Fruit fly (Drosophila melanogaster) whole organism, embryonic: Measurements from ENCODE around the gene CG4709.

ENCODE experiments used
- ATbp ChIP-seq: fragments of 200-800 bp; sonication (Bioruptor generic); optimal IDR thresholded peaks from 2 replicates; lab custom pipeline; 2017; ENCODE audit warnings: missing biosample characterization, mild to moderate bottlenecking, missing genetic modification characterization, missing genetic modification reagents
- Ada2b ChIP-seq: fragments of 200-800 bp; sonication (Bioruptor generic); IDR thresholded peaks from 2 replicates; pipeline ENCODE4 v1.3.6; 2022; ENCODE audit warnings: missing biosample characterization, missing genetic modification characterization
- CG10267 ChIP-seq: fragments of 200-800 bp; sonication (Bioruptor generic); optimal IDR thresholded peaks from 2 replicates; lab custom pipeline; 2018; ENCODE audit warnings: missing biosample characterization, mild to moderate bottlenecking, missing genetic modification characterization, moderate library complexity
- CG10321 ChIP-seq: fragments of 200-800 bp; sonication (Bioruptor generic); IDR thresholded peaks from 2 replicates; pipeline ENCODE4 v1.3.6; 2022; ENCODE audit warnings: missing biosample characterization, missing genetic modification characterization
- CG12236 ChIP-seq: fragments of 200-800 bp; sonication (Bioruptor generic); optimal IDR thresholded peaks from 2 replicates; lab custom pipeline; 2016; ENCODE audit warnings: missing biosample characterization, missing genetic modification characterization
- CG12391 ChIP-seq: fragments of 200-800 bp; sonication (Bioruptor generic); optimal IDR thresholded peaks from 3 replicates; lab custom pipeline; 2018; ENCODE audit warnings: missing biosample characterization, mild to moderate bottlenecking, missing genetic modification characterization, moderate library complexity
- CG12659 ChIP-seq: fragments of 200-800 bp; sonication (Bioruptor generic); optimal IDR thresholded peaks from 3 replicates; lab custom pipeline; 2017; ENCODE audit warnings: mild to moderate bottlenecking, missing biosample characterization, missing genetic modification reagents, missing genetic modification characterization
- CG14014 ChIP-seq: fragments of 200-800 bp; sonication (Bioruptor generic); IDR thresholded peaks from 2 replicates; pipeline ENCODE4 v1.3.6; 2022; ENCODE audit warnings: missing biosample characterization, missing genetic modification characterization
- CG14441 ChIP-seq: fragments of 200-800 bp; sonication (Bioruptor generic); IDR thresholded peaks from 2 replicates; pipeline ENCODE4 v1.3.6; 2022; ENCODE audit warnings: missing biosample characterization, missing genetic modification characterization
- CG15011 ChIP-seq: fragments of 200-800 bp; sonication (Bioruptor generic); optimal IDR thresholded peaks from 3 replicates; lab custom pipeline; 2018; ENCODE audit warnings: missing biosample characterization, mild to moderate bottlenecking, missing genetic modification characterization
- CG15479 ChIP-seq: fragments of 200-800 bp; sonication (Bioruptor generic); optimal IDR thresholded peaks from 3 replicates; lab custom pipeline; 2019; ENCODE audit warnings: missing biosample characterization, mild to moderate bottlenecking, missing genetic modification characterization, moderate library complexity
- CG18476 ChIP-seq: fragments of 200-800 bp; sonication (Bioruptor generic); optimal IDR thresholded peaks from 2 replicates; lab custom pipeline; 2016; ENCODE audit warnings: missing biosample characterization, mild to moderate bottlenecking, missing genetic modification characterization
- CG31224 ChIP-seq: fragments of 200-800 bp; sonication (Bioruptor generic); IDR thresholded peaks from 2 replicates; pipeline ENCODE4 v1.3.6; 2022; ENCODE audit warnings: missing biosample characterization, missing genetic modification characterization
- CG32772 ChIP-seq: fragments of 200-800 bp; sonication (Bioruptor generic); IDR thresholded peaks from 2 replicates; pipeline ENCODE4 v1.3.6; 2022; ENCODE audit warnings: missing biosample characterization, missing genetic modification characterization
- CG6254 ChIP-seq: fragments of 200-800 bp; sonication (Bioruptor generic); optimal IDR thresholded peaks from 3 replicates; lab custom pipeline; 2017; ENCODE audit warnings: mild to moderate bottlenecking, missing biosample characterization, missing genetic modification reagents, missing genetic modification characterization
- CG6813 ChIP-seq: fragments of 200-800 bp; sonication (Bioruptor generic); optimal IDR thresholded peaks from 2 replicates; lab custom pipeline; 2017; ENCODE audit warnings: missing biosample characterization, missing genetic modification characterization, mild to moderate bottlenecking, moderate library complexity, missing genetic modification reagents
- CG6854 ChIP-seq: fragments of 200-800 bp; sonication (Bioruptor generic); optimal IDR thresholded peaks from 3 replicates; lab custom pipeline; 2017; ENCODE audit warnings: missing biosample characterization, mild to moderate bottlenecking, missing genetic modification characterization
- CG7745 ChIP-seq: fragments of 200-800 bp; sonication (Bioruptor generic); optimal IDR thresholded peaks from 2 replicates; lab custom pipeline; 2018; ENCODE audit warnings: missing biosample characterization, mild to moderate bottlenecking, missing genetic modification characterization, moderate library complexity
- Hmr ChIP-seq: fragments of 200-800 bp; sonication (Bioruptor generic); optimal IDR thresholded peaks from 3 replicates; lab custom pipeline; 2017; ENCODE audit warnings: mild to moderate bottlenecking, missing biosample characterization, missing genetic modification reagents, missing genetic modification characterization
- Jarid2 ChIP-seq: fragments of 200-800 bp; sonication (Bioruptor generic); optimal IDR thresholded peaks from 3 replicates; lab custom pipeline; 2017; ENCODE audit warnings: mild to moderate bottlenecking, missing biosample characterization, missing genetic modification reagents, missing genetic modification characterization
- MTF-1 ChIP-seq: fragments of 200-800 bp; sonication (Bioruptor generic); optimal IDR thresholded peaks from 2 replicates; lab custom pipeline; 2018; ENCODE audit warnings: missing biosample characterization, mild to moderate bottlenecking, missing genetic modification characterization, borderline replicate concordance
- Meics ChIP-seq: fragments of 200-800 bp; sonication (Bioruptor generic); optimal IDR thresholded peaks from 2 replicates; lab custom pipeline; 2017; ENCODE audit warnings: missing biosample characterization, mild to moderate bottlenecking, missing genetic modification characterization
- Mrtf ChIP-seq: fragments of 200-800 bp; sonication (Bioruptor generic); IDR thresholded peaks from 3 replicates; pipeline ENCODE4 v1.3.6; 2022; ENCODE audit warnings: missing biosample characterization, missing genetic modification characterization
- NFAT ChIP-seq: fragments of 200-800 bp; sonication (Bioruptor generic); IDR thresholded peaks from 2 replicates; pipeline ENCODE4 v1.3.6; 2022; ENCODE audit warnings: missing biosample characterization, missing genetic modification characterization
- Oli ChIP-seq: fragments of 200-800 bp; sonication (Bioruptor generic); optimal IDR thresholded peaks from 2 replicates; lab custom pipeline; 2018; ENCODE audit warnings: missing biosample characterization, mild to moderate bottlenecking, missing genetic modification characterization, moderate library complexity
- Scr ChIP-seq: fragments of 200-800 bp; sonication (Bioruptor generic); IDR thresholded peaks from 2 replicates; pipeline ENCODE4 v1.3.6; 2022; ENCODE audit warnings: missing biosample characterization, missing genetic modification characterization; ENCODE audit not compliant: partially characterized antibody
- cato ChIP-seq: fragments of 200-800 bp; sonication (Bioruptor generic); optimal IDR thresholded peaks from 2 replicates; lab custom pipeline; 2016; ENCODE audit warnings: missing biosample characterization, missing genetic modification characterization, borderline replicate concordance
- caup ChIP-seq: fragments of 200-800 bp; sonication (Bioruptor generic); optimal IDR thresholded peaks from 3 replicates; lab custom pipeline; 2017; ENCODE audit warnings: missing biosample characterization, mild to moderate bottlenecking, missing genetic modification characterization, moderate library complexity; ENCODE audit not compliant: severe bottlenecking
- chn ChIP-seq: fragments of 200-800 bp; sonication (Bioruptor generic); optimal IDR thresholded peaks from 2 replicates; lab custom pipeline; 2016; ENCODE audit warnings: missing biosample characterization, missing genetic modification characterization
- dmrt11E ChIP-seq: fragments of 200-800 bp; sonication (Bioruptor generic); optimal IDR thresholded peaks from 3 replicates; lab custom pipeline; 2018; ENCODE audit warnings: missing biosample characterization, mild to moderate bottlenecking, missing genetic modification characterization, moderate library complexity
- dysf ChIP-seq: fragments of 200-800 bp; sonication (Bioruptor generic); IDR thresholded peaks from 3 replicates; pipeline ENCODE4 v1.3.6; 2022; ENCODE audit warnings: missing biosample characterization, missing genetic modification characterization
- ems ChIP-seq: fragments of 200-800 bp; sonication (Bioruptor generic); optimal IDR thresholded peaks from 3 replicates; lab custom pipeline; 2016; ENCODE audit warnings: missing biosample characterization, missing genetic modification characterization
- fd3F ChIP-seq: fragments of 200-800 bp; sonication (Bioruptor generic); optimal IDR thresholded peaks from 2 replicates; lab custom pipeline; 2018; ENCODE audit warnings: missing biosample characterization, mild to moderate bottlenecking, missing genetic modification characterization, moderate library complexity
- ftz-f1 ChIP-seq: fragments of 200-800 bp; sonication (Bioruptor generic); optimal IDR thresholded peaks from 2 replicates; lab custom pipeline; 2016; ENCODE audit warnings: missing biosample characterization, missing genetic modification characterization
- ham ChIP-seq: fragments of 200-800 bp; sonication (Bioruptor generic); IDR thresholded peaks from 2 replicates; pipeline ENCODE4 v1.3.6; 2022; ENCODE audit warnings: missing biosample characterization, missing genetic modification characterization
- hkb ChIP-seq, 2 experiments: fragments of 200-800 bp in 1 of 2; fragments of >200 bp in 1 of 2; sonication (Bioruptor generic) in 1 of 2; IDR thresholded peaks in 1 of 2; optimal IDR thresholded peaks in 1 of 2; 2 replicates each; pipeline versions ENCODE4 v1.3.6 to Lab custom; 2017 to 2022; ENCODE audit warnings: missing biosample characterization in 1 of 2, missing genetic modification characterization in 1 of 2
- kay ChIP-seq: fragments of 200-800 bp; sonication (Bioruptor generic); optimal IDR thresholded peaks from 2 replicates; lab custom pipeline; 2016; ENCODE audit warnings: missing biosample characterization, missing genetic modification characterization
- ken ChIP-seq: fragments of 200-800 bp; sonication (Bioruptor generic); IDR thresholded peaks from 3 replicates; pipeline ENCODE4 v1.3.6; 2022; ENCODE audit warnings: missing biosample characterization, missing genetic modification characterization
- lbe ChIP-seq: fragments of 200-800 bp; sonication (Bioruptor generic); optimal IDR thresholded peaks from 2 replicates; lab custom pipeline; 2016; ENCODE audit warnings: missing biosample characterization, mild to moderate bottlenecking, missing genetic modification characterization
- lola ChIP-seq, 3 experiments: fragments of >200 bp in 2 of 3; fragments of 200-800 bp in 1 of 3; sonication (Bioruptor generic) in 1 of 3; optimal IDR thresholded peaks; 2 replicates each; lab custom pipeline; 2017 to 2019; ENCODE audit warnings: missing biosample characterization in 3 of 3, missing genetic modification characterization in 3 of 3, mild to moderate bottlenecking in 1 of 3, moderate library complexity in 1 of 3
- mam ChIP-seq: fragments of 200-800 bp; sonication (Bioruptor generic); optimal IDR thresholded peaks from 3 replicates; lab custom pipeline; 2016; ENCODE audit warnings: missing biosample characterization, missing genetic modification characterization
- nmo ChIP-seq: fragments of 200-800 bp; sonication (Bioruptor generic); optimal IDR thresholded peaks from 2 replicates; lab custom pipeline; 2018; ENCODE audit warnings: missing biosample characterization, mild to moderate bottlenecking, missing genetic modification characterization, moderate library complexity
- so ChIP-seq: fragments of 200-800 bp; sonication (Bioruptor generic); IDR thresholded peaks from 3 replicates; pipeline ENCODE4 v1.3.6; 2022; ENCODE audit warnings: missing biosample characterization, missing genetic modification characterization
- tgo ChIP-seq: fragments of 200-800 bp; sonication (Bioruptor generic); IDR thresholded peaks from 3 replicates; pipeline ENCODE4 v1.3.6; 2022; ENCODE audit warnings: missing biosample characterization, missing genetic modification characterization
- unpg ChIP-seq: fragments of 200-800 bp; sonication (Bioruptor generic); optimal IDR thresholded peaks from 3 replicates; lab custom pipeline; 2018; ENCODE audit warnings: missing biosample characterization, mild to moderate bottlenecking, missing genetic modification characterization, moderate library complexity
- wor ChIP-seq: fragments of 200-800 bp; sonication (Bioruptor generic); IDR thresholded peaks from 2 replicates; pipeline ENCODE4 v1.3.6; 2022; ENCODE audit warnings: missing biosample characterization, missing genetic modification characterization
- zen ChIP-seq: fragments of 200-800 bp; sonication (Bioruptor generic); optimal IDR thresholded peaks from 3 replicates; lab custom pipeline; 2018; ENCODE audit warnings: missing biosample characterization, mild to moderate bottlenecking, missing genetic modification characterization, moderate library complexity
- zfh2 ChIP-seq: fragments of 200-800 bp; sonication (Bioruptor generic); optimal IDR thresholded peaks from 2 replicates; lab custom pipeline; 2016; ENCODE audit warnings: missing biosample characterization, missing genetic modification characterization

Gene CG4709

DNA sequence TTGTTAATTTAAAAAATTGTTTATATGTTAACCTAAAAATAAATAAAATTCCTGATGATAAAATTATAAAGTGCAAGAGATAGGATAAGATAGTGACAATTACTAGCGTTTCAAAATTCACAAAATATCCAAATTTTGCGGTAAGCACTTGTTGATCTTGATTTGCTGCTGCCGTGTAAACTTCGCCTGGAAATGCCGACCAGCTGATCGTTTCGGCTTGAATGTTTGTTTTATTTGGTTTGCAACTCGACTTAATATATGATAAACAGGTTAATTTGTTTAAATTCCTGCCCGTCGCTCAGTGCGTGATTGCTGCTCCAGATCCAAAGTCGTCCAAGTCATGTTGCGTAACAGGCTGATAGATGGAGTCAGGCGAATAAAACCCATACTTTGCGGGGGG is 32.7 kb upstream of the CG4709 start, which contains the start of gene CG4592 (continued):
- peak; percentile 26 for TF ChIP-seq MTF-1 (GFP tag; lab: Kevin White, UChicago)
- TF ChIP-seq dysf (GFP tag; lab: Robert Waterston, UW): peak; percentile 74
- peak; percentile 39 for TF ChIP-seq CG18476
- TF ChIP-seq ATbp (GFP tag; lab: Kevin White, UChicago): peak; percentile 42
- no peak for TF ChIP-seq CG12236 (GFP tag; lab: Kevin White, UChicago)
- peak; percentile 33 for TF ChIP-seq mam (GFP tag; lab: Kevin White, UChicago)
- TF ChIP-seq CG12391 (tag; lab: Kevin White, UChicago): peak; percentile 70
- peak; percentile 56 for TF ChIP-seq nmo (GFP tag; lab: Kevin White, UChicago)
- 0 out of 3 replicates have a peak, but pooled peaks have one; percentile 21 for TF ChIP-seq so (GFP tag; lab: Robert Waterston, UW)
- TF ChIP-seq CG31224 (GFP tag; lab: Robert Waterston, UW): peak; percentile 29; the same call in 1 of the 2 replicates
- peak; percentile 32; the same call in 1 of the 2 replicates for TF ChIP-seq ham (GFP tag; lab: Robert Waterston, UW)
- peak; percentile 63 for TF ChIP-seq CG12659
- TF ChIP-seq CG14441: peak; percentile 53; the same call in 1 of the 2 replicates
- peak; percentile 48 for TF ChIP-seq dmrt11E (tag; lab: Kevin White, UChicago)
- TF ChIP-seq zfh2 (GFP tag; lab: Kevin White, UChicago): peak; percentile 30
- no peak for TF ChIP-seq unpg (GFP tag; lab: Kevin White, UChicago)
- peak; percentile 67 for TF ChIP-seq Hmr (GFP tag; lab: Kevin White, UChicago)
- peak; percentile 50 for TF ChIP-seq CG10267 (tag; lab: Kevin White, UChicago)
- no peak for TF ChIP-seq CG7745
- peak; percentile 18 for TF ChIP-seq ems (GFP tag; lab: Kevin White, UChicago)
- TF ChIP-seq Oli (tag; lab: Kevin White, UChicago): peak; percentile 33
- no peak for TF ChIP-seq Scr (GFP tag; lab: Robert Waterston, UW)
- peak; percentile 42 for TF ChIP-seq chn (GFP tag; lab: Kevin White, UChicago)
- TF ChIP-seq CG15479 (GFP tag; lab: Kevin White, UChicago): no peak
- peak; percentile 63 for TF ChIP-seq tgo (GFP tag; lab: Robert Waterston, UW)
- peak; percentile 48 for TF ChIP-seq zen (tag; lab: Kevin White, UChicago)
- TF ChIP-seq kay (GFP tag; lab: Kevin White, UChicago): no peak
- no peak for TF ChIP-seq lola (GFP tag; optimal IDR thresholded peaks at IDR 0.05; lab: Kevin White, UChicago)
- TF ChIP-seq Jarid2 (GFP tag; lab: Kevin White, UChicago): no peak
- TF ChIP-seq Mrtf (GFP tag; lab: Robert Waterston, UW): peak; percentile 31; the same call in 2 of the 3 replicates
- TF ChIP-seq CG15011 (GFP tag; lab: Kevin White, UChicago): peak; percentile 3
- peak; percentile 66 for TF ChIP-seq Ada2b (GFP tag; lab: Robert Waterston, UW)
- peak; percentile 60 for TF ChIP-seq NFAT (GFP tag; lab: Robert Waterston, UW)
- no peak for TF ChIP-seq hkb (optimal IDR thresholded peaks at IDR 0.05; lab: Kevin White, UChicago)
- peak; percentile 84 for TF ChIP-seq hkb (GFP tag; IDR thresholded peaks at IDR 0.05; lab: Robert Waterston, UW)
- peak; percentile 66 for TF ChIP-seq caup (GFP tag; lab: Kevin White, UChicago)
- TF ChIP-seq CG14014 (GFP tag; lab: Robert Waterston, UW): peak; percentile 67; the same call in 1 of the 2 replicates
- peak; percentile 17 for TF ChIP-seq CG6813 (GFP tag; lab: Kevin White, UChicago)
- peak; percentile 76; the same call in 2 of the 3 replicates for TF ChIP-seq ken
- peak; percentile 32; the same call in 1 of the 2 replicates for TF ChIP-seq CG10321
- peak; percentile 42 for TF ChIP-seq fd3F (GFP tag; lab: Kevin White, UChicago)
- TF ChIP-seq ftz-f1: peak; percentile 23
- peak; percentile 5 for TF ChIP-seq CG6254 (GFP tag; lab: Kevin White, UChicago)
- peak; percentile 46 for TF ChIP-seq CG6854 (GFP tag; lab: Kevin White, UChicago)
- peak; percentile 24 for TF ChIP-seq cato
- TF ChIP-seq Meics: peak; percentile 70
- TF ChIP-seq lbe (GFP tag; lab: Kevin White, UChicago): peak; percentile 77
- no peak for TF ChIP-seq wor (GFP tag; lab: Robert Waterston, UW)
- TF ChIP-seq CG32772: 0 out of 2 replicates have a peak, but pooled peaks have one; percentile 22
